Fruit fly (Drosophila melanogaster): ENCODE data around the gene CG4972.

DNA sequence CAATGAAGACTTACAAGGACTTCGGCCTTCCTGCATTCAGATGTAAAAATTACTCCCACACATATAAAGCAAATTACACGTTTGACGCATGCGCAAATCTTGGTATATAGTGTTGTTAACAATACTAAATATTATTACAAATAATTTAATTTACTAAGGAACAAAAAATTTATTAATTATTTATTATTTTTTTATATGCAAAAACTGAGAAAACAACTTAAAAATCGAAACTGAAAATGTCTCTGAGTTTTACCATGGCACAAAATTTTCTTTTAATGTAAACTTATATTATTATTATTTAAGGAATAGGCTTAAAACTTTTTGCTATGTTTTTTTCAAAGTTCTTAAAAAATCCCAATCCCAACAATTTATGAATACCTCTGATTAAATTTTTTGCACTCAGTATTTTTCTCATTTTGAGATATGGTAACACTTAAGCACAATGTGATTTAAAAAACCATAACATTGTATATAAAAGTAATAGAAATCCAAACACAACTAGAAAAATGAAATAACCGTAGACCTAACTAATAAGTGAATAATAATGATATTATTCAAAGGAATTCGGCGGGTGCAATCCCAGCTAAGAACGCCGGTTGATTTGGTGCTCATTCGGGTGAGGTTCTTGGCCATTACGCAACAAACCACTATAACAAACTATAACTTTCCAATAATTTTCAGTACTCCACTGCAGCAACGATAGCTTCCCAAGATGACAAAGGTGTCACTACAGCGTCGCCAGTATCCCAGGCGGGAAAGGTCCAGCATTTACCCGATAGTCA lies 16.7 kb downstream of the CG4972 start, which contains the start of the genes Schip1 and Cox10:
- TF ChIP-seq CG8478 (optimal IDR thresholded peaks at IDR 0.05) (no peak), CTCF (optimal IDR thresholded peaks at IDR 0.05) (no peak)

Measured in S2 (cell line).